Fruit fly (Drosophila melanogaster) ovary, adult (tissue): ENCODE measurements around the gene Dsor1.

ENCODE experiments used
- CG17801 ChIP-seq: fragments of 200-800 bp; optimal IDR thresholded peaks from 2 replicates; lab custom pipeline; 2019; ENCODE audit warnings: missing biosample characterization, mild to moderate bottlenecking, missing genetic modification characterization, moderate library complexity; ENCODE audit not compliant: partially characterized antibody

The Dsor1 gene

dm6 chrX:9284024-9284738 is 37.0 kb downstream of the Dsor1 start, which contains the start of gene lz:
lz (plus strand) TSS chrX:9284649.
- TF ChIP-seq CG17801 (GFP tag; lab: Kevin White, UChicago) = no peak

dm6 chrX:9286386-9286785 is 39.2 kb downstream of the Dsor1 start:
- no peak for TF ChIP-seq CG17801 (GFP tag; lab: Kevin White, UChicago)

DNA sequence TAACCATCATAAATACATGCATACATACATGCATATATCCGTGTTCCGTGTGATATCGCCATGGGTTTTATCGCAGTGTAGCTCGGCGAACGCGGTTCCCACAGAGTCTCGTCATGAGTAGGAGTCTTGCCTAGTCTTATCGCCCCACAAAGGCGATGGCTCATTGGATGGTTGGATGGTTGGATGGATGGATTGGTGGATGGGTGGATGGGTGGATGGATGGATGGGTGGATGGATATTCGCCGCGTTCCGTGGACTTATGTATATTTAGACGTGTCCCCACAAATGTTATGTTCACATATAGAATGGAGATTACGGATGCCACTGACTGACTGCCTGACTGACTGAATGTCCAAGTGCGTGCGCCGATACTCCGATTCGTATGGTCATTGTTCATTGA is 44.1 kb downstream of the Dsor1 start:
- no peak for TF ChIP-seq CG17801 (GFP tag; lab: Kevin White, UChicago)

- no peak for TF ChIP-seq CG17801 (GFP tag; lab: Kevin White, UChicago)
Observed at dm6 chrX:9295518-9295917, 48.4 kb downstream of the Dsor1 start.

DNA sequence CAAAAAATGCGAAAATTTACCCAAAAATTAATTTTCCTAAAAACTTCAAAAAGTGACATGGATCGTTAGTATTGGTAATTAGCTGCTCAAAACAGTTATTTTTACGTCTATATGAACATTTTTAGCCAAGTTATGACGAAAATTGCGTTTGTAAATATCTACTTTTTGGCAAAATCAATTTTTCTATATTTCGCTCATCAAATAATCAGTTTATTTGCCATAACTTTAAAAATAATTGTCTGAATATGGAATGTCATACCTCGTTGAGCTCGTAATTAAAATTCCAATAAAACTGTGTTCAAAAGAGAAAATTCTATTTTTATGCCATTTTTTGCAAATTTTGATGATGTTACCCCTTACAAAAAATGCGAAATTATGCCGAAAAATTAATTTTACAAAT is 49.4 kb downstream of the Dsor1 start:
- TF ChIP-seq CG17801 (GFP tag; lab: Kevin White, UChicago) = no peak

- TF ChIP-seq CG17801 (GFP tag; lab: Kevin White, UChicago) = no peak
Observed at dm6 chrX:9297661-9298433, 50.7 kb downstream of the Dsor1 start.
